Worm (Caenorhabditis elegans) whole organism, late embryonic: Measurements from ENCODE around the gene ZK892.6.

Source experiments
- K02D7.2 ChIP-seq: sonication (generic microtip); optimal IDR thresholded peaks from 2 replicates; lab custom pipeline; 2017; ENCODE audit warnings: mild to moderate bottlenecking, missing genetic modification characterization, missing compliant biosample characterization
- K09A11.1 ChIP-seq: sonication (generic microtip); optimal IDR thresholded peaks from 2 replicates; lab custom pipeline; 2017; ENCODE audit warnings: antibody characterized with exemption, mild to moderate bottlenecking, missing genetic modification characterization, missing compliant biosample characterization; ENCODE audit not compliant: insufficient read depth
- ahr-1 ChIP-seq: sonication (generic microtip); optimal IDR thresholded peaks from 2 replicates; lab custom pipeline; 2016; ENCODE audit warnings: missing genetic modification characterization, missing compliant biosample characterization
- ama-1 ChIP-seq: fragments of 150-350 bp; optimal IDR thresholded peaks from 2 replicates; lab custom pipeline; 2014
- ceh-14 ChIP-seq: sonication (generic microtip); optimal IDR thresholded peaks from 2 replicates; lab custom pipeline; 2016; ENCODE audit warnings: missing genotype, missing genetic modification characterization, missing compliant biosample characterization
- ceh-19 ChIP-seq: fragments of 200-800 bp; sonication (Bioruptor generic); optimal IDR thresholded peaks from 2 replicates; lab custom pipeline; 2018; ENCODE audit warnings: mild to moderate bottlenecking, missing genetic modification characterization, missing compliant biosample characterization
- ceh-24 ChIP-seq: sonication (generic microtip); optimal IDR thresholded peaks from 2 replicates; lab custom pipeline; 2016; ENCODE audit warnings: mild to moderate bottlenecking, missing genetic modification characterization, missing compliant biosample characterization
- ceh-30 ChIP-seq: fragments of 150-350 bp; optimal IDR thresholded peaks from 2 replicates; lab custom pipeline; 2014; ENCODE audit warnings: missing biosample characterization, missing genetic modification characterization
- ceh-34 ChIP-seq: sonication (generic microtip); optimal IDR thresholded peaks from 2 replicates; lab custom pipeline; 2016; ENCODE audit warnings: mild to moderate bottlenecking, missing genetic modification characterization, missing compliant biosample characterization
- ceh-48 ChIP-seq: sonication (generic microtip); optimal IDR thresholded peaks from 2 replicates; lab custom pipeline; 2016; ENCODE audit warnings: missing genetic modification characterization, inconsistent platforms, missing compliant biosample characterization
- ceh-9 ChIP-seq: sonication (generic microtip); optimal IDR thresholded peaks from 2 replicates; lab custom pipeline; 2016; ENCODE audit warnings: mild to moderate bottlenecking, missing genetic modification characterization, inconsistent platforms, missing compliant biosample characterization
- che-1 ChIP-seq: sonication (generic microtip); optimal IDR thresholded peaks from 2 replicates; lab custom pipeline; 2016; ENCODE audit warnings: mild to moderate bottlenecking, missing genetic modification characterization, missing compliant biosample characterization
- dmd-4 ChIP-seq: sonication (generic microtip); optimal IDR thresholded peaks from 2 replicates; lab custom pipeline; 2016; ENCODE audit warnings: borderline replicate concordance, missing genetic modification characterization, missing compliant biosample characterization
- fkh-6 ChIP-seq: sonication (generic microtip); optimal IDR thresholded peaks from 2 replicates; lab custom pipeline; 2016; ENCODE audit warnings: missing genetic modification characterization, missing compliant biosample characterization
- hlh-13 ChIP-seq: fragments of 200-800 bp; sonication (Bioruptor generic); optimal IDR thresholded peaks from 2 replicates; lab custom pipeline; 2018; ENCODE audit warnings: mild to moderate bottlenecking, missing genetic modification characterization, missing compliant biosample characterization
- hlh-15 ChIP-seq: sonication (generic microtip); optimal IDR thresholded peaks from 2 replicates; lab custom pipeline; 2016; ENCODE audit warnings: missing genetic modification characterization, missing compliant biosample characterization
- hlh-6 ChIP-seq: sonication (generic microtip); optimal IDR thresholded peaks from 2 replicates; lab custom pipeline; 2016; ENCODE audit warnings: missing genotype, missing genetic modification characterization, missing compliant biosample characterization
- hlh-8 ChIP-seq: sonication (generic microtip); optimal IDR thresholded peaks from 2 replicates; lab custom pipeline; 2016; ENCODE audit warnings: missing genotype, missing genetic modification characterization, missing compliant biosample characterization
- lin-11 ChIP-seq: fragments of 200-800 bp; sonication (Bioruptor generic); optimal IDR thresholded peaks from 2 replicates; lab custom pipeline; 2018; ENCODE audit warnings: mild to moderate bottlenecking, missing genetic modification characterization, missing compliant biosample characterization
- madf-2 ChIP-seq: sonication (generic microtip); optimal IDR thresholded peaks from 2 replicates; lab custom pipeline; 2017; ENCODE audit warnings: missing genetic modification characterization, missing compliant biosample characterization
- nfya-1 ChIP-seq: sonication (generic microtip); optimal IDR thresholded peaks from 2 replicates; lab custom pipeline; 2017; ENCODE audit warnings: missing genetic modification characterization, mild to moderate bottlenecking, missing compliant biosample characterization, antibody characterized with exemption, moderate library complexity
- odd-2 ChIP-seq: sonication (generic microtip); optimal IDR thresholded peaks from 2 replicates; lab custom pipeline; 2017; ENCODE audit warnings: antibody characterized with exemption, mild to moderate bottlenecking, missing genetic modification characterization, missing compliant biosample characterization
- pros-1 ChIP-seq: fragments of 150-350 bp; optimal IDR thresholded peaks from 2 replicates; lab custom pipeline; 2014; ENCODE audit warnings: missing biosample characterization, missing genetic modification reagents, missing genetic modification characterization
- rnt-1 ChIP-seq: sonication (generic microtip); optimal IDR thresholded peaks from 2 replicates; lab custom pipeline; 2016; ENCODE audit warnings: missing genetic modification characterization, missing compliant biosample characterization
- sdc-2 ChIP-seq: sonication (generic microtip); optimal IDR thresholded peaks from 2 replicates; lab custom pipeline; 2016; ENCODE audit warnings: missing genotype, missing genetic modification characterization, missing compliant biosample characterization
- sox-2 ChIP-seq: fragments of 200-800 bp; sonication (Bioruptor generic); IDR thresholded peaks from 2 replicates; pipeline ENCODE4 v1.3.6; 2022; ENCODE audit warnings: missing genetic modification reagents, missing genetic modification characterization, missing compliant biosample characterization
- sox-4 ChIP-seq: sonication (generic microtip); optimal IDR thresholded peaks from 2 replicates; lab custom pipeline; 2017; ENCODE audit warnings: mild to moderate bottlenecking, missing genetic modification characterization, inconsistent platforms, missing compliant biosample characterization
- syd-9 ChIP-seq: sonication (generic microtip); optimal IDR thresholded peaks from 2 replicates; lab custom pipeline; 2016; ENCODE audit warnings: mild to moderate bottlenecking, missing genetic modification characterization, moderate library complexity, missing compliant biosample characterization
- tbx-2 ChIP-seq: sonication (generic microtip); optimal IDR thresholded peaks from 2 replicates; lab custom pipeline; 2016; ENCODE audit warnings: missing genetic modification characterization, missing compliant biosample characterization
- unc-42 ChIP-seq: sonication (generic microtip); optimal IDR thresholded peaks from 2 replicates; lab custom pipeline; 2016; ENCODE audit warnings: missing genotype, missing genetic modification characterization, missing compliant biosample characterization
- unc-55 ChIP-seq: sonication (generic microtip); optimal IDR thresholded peaks from 2 replicates; lab custom pipeline; 2017; ENCODE audit warnings: missing biosample characterization, missing genetic modification reagents, missing genetic modification characterization
- ztf-16 ChIP-seq: sonication (generic microtip); optimal IDR thresholded peaks from 2 replicates; lab custom pipeline; 2017; ENCODE audit warnings: missing genetic modification characterization, missing compliant biosample characterization

ZK892.6 gene

ce11 chrII:9980077-9980631 lies at the start of gene ZK892.6:
Gene ZK892.6, minus strand, starts transcription at chrII:9980127.
- no peak for TF ChIP-seq hlh-6 (tag; lab: Kevin White, UChicago)
- TF ChIP-seq unc-55 (GFP tag; lab: Kevin White, UChicago) = no peak
- TF ChIP-seq nfya-1 (tag; lab: Kevin White, UChicago) = no peak
- TF ChIP-seq dmd-4 (tag; lab: Kevin White, UChicago) = no peak
- TF ChIP-seq fkh-6 = no peak
- no peak for TF ChIP-seq sdc-2
- no peak for TF ChIP-seq sox-4 (tag; lab: Kevin White, UChicago)
- no peak for TF ChIP-seq ceh-48 (tag; lab: Kevin White, UChicago)
- no peak for TF ChIP-seq ceh-19 (GFP tag; lab: Kevin White, UChicago)
- no peak for TF ChIP-seq sox-2 (GFP tag; lab: Robert Waterston, UW)
- no peak for TF ChIP-seq ceh-24 (tag; lab: Kevin White, UChicago)
- no peak for TF ChIP-seq K09A11.1 (tag; lab: Kevin White, UChicago)
- TF ChIP-seq ceh-30 = no peak

ce11 chrII:10029044-10029443 lies 49.1 kb upstream of the ZK892.6 start:
- no peak for TF ChIP-seq pros-1 (tag; lab: Kevin White, UChicago)
- no peak for TF ChIP-seq hlh-13 (GFP tag; lab: Kevin White, UChicago)
- TF ChIP-seq ceh-34 (tag; lab: Kevin White, UChicago) = no peak
- TF ChIP-seq lin-11 (tag; lab: Kevin White, UChicago) = no peak
- no peak for TF ChIP-seq K02D7.2 (tag; lab: Kevin White, UChicago)
- no peak for TF ChIP-seq madf-2 (tag; lab: Kevin White, UChicago)

ce11 chrII:10028195-10028594 lies 48.3 kb upstream of the ZK892.6 start, which contains the start of gene F52H3.6:
Gene F52H3.6, minus strand, starts transcription at chrII:10028422.
- TF ChIP-seq hlh-8 (no peak), ahr-1 (tag; lab: Kevin White, UChicago) (no peak), ceh-14 (tag; lab: Kevin White, UChicago) (no peak), ama-1 (lab: Kevin White, UChicago) (no peak), syd-9 (tag; lab: Kevin White, UChicago) (no peak), ceh-34 (tag; lab: Kevin White, UChicago) (no peak), madf-2 (tag; lab: Kevin White, UChicago) (no peak), ztf-16 (no peak), ceh-9 (tag; lab: Kevin White, UChicago) (no peak), unc-42 (no peak)

- TF ChIP-seq unc-55 (GFP tag; lab: Kevin White, UChicago) = peak; percentile 93
- peak; percentile 35 for TF ChIP-seq rnt-1 (tag; lab: Kevin White, UChicago)
- no peak for TF ChIP-seq tbx-2 (tag; lab: Kevin White, UChicago)
These were observed 45.1 kb upstream of the ZK892.6 start for ce11 chrII:10025059-10025458.

- TF ChIP-seq unc-42 (peak; percentile 91), odd-2 (tag; lab: Kevin White, UChicago) (no peak), che-1 (tag; lab: Kevin White, UChicago) (no peak)
- TF ChIP-seq, all 69 proteins: peak for 1
These were observed 41.8 kb upstream of the ZK892.6 start for ce11 chrII:10021749-10022148.

- TF ChIP-seq ceh-14 (tag; lab: Kevin White, UChicago) (no peak), ceh-34 (tag; lab: Kevin White, UChicago) (no peak), hlh-15 (tag; lab: Kevin White, UChicago) (no peak)
- TF ChIP-seq, all 69 proteins: peak for 0
These were observed 39.7 kb upstream of the ZK892.6 start for ce11 chrII:10019669-10020068.
